In the genomic region with DNA sequence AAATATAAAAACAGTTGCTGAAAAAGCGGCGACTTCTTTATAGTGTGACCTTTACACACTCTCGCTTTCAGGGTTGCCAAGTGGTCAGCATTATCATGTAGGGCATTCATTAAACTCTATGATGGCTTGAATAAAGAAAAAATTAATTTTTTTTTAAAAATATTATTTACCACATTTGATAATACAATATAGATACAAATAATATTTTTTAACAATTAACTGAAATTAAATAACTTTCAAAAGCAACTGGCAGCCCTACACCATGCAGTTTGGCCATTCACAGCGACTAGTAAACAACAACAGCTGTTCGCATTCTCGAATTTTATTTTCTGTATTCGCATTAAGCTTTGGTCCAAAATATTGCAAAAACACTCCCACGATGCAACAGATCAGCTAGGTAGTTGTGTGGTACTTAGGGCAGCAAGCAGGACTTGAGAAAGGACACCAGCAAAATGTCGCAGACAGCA, we compare ENCODE assay signal across 1 fruit fly cellular context.
TF ChIP-seq lines count a peak whose summit lies in the region.

A gene (minus strand): TSS at position 61 of the 467 bp plus-strand sequence.
A gene (plus strand): TSS at position 279 of the 467 bp plus-strand sequence.

TF ChIP-seq in whole organism, embryonic, 481 proteins besides CTCF, POLR2A, EP300 and RAD21 (continued from another document and continues in another):
- TF ChIP-seq CG34376 (GFP tag; optimal IDR thresholded peaks at IDR 0.05; lab: Kevin White, UChicago): peak; percentile 84
- TF ChIP-seq CG14050 (GFP tag; IDR thresholded peaks at IDR 0.05; lab: Robert Waterston, UW): peak; percentile 71
- TF ChIP-seq Med (GFP tag; lab: Kevin White, UChicago): peak; percentile 87
- TF ChIP-seq dimm (GFP tag; IDR thresholded peaks at IDR 0.05; lab: Robert Waterston, UW): 0 out of 2 replicates have a peak, but pooled peaks have one; percentile 33
- TF ChIP-seq br (optimal IDR thresholded peaks at IDR 0.05; lab: Kevin White, UChicago): no peak
- TF ChIP-seq CG14710 (tag; optimal IDR thresholded peaks at IDR 0.05; lab: Kevin White, UChicago): peak; percentile 97
- TF ChIP-seq bigmax (GFP tag; optimal IDR thresholded peaks at IDR 0.05; lab: Kevin White, UChicago): peak; percentile 54
- TF ChIP-seq Hmr (GFP tag; optimal IDR thresholded peaks at IDR 0.05; lab: Kevin White, UChicago): peak; percentile 96
- TF ChIP-seq CG18764 (GFP tag; optimal IDR thresholded peaks at IDR 0.05; lab: Kevin White, UChicago): peak; percentile 95
- peak; percentile 92 for TF ChIP-seq CG43689 (GFP tag; IDR thresholded peaks at IDR 0.05; lab: Robert Waterston, UW)
- peak; percentile 95 for TF ChIP-seq CG1233 (GFP tag; optimal IDR thresholded peaks at IDR 0.05; lab: Kevin White, UChicago)
- peak; percentile 85 for TF ChIP-seq CG9932 (GFP tag; IDR thresholded peaks at IDR 0.05; lab: Robert Waterston, UW)
- TF ChIP-seq aop (GFP tag; IDR thresholded peaks at IDR 0.05; lab: Robert Waterston, UW): no peak
- peak; percentile 51; the same call in 2 of the 3 replicates for TF ChIP-seq Aef1 (GFP tag; IDR thresholded peaks at IDR 0.05; lab: Robert Waterston, UW)
- peak; percentile 75 to 82 for TF ChIP-seq chif (GFP tag; optimal IDR thresholded peaks at IDR 0.05; lab: Kevin White, UChicago)
- peak; percentile 52 for TF ChIP-seq pfk (GFP tag; optimal IDR thresholded peaks at IDR 0.05; lab: Kevin White, UChicago)
- no peak for TF ChIP-seq cad (GFP tag; optimal IDR thresholded peaks at IDR 0.05; lab: Kevin White, UChicago)
- peak; percentile 90 for TF ChIP-seq CG10431 (GFP tag; optimal IDR thresholded peaks at IDR 0.05; lab: Kevin White, UChicago)
- peak; percentile 48 for TF ChIP-seq CG31388 (GFP tag; optimal IDR thresholded peaks at IDR 0.05; lab: Kevin White, UChicago)
- TF ChIP-seq HLHmδ (GFP tag; optimal IDR thresholded peaks at IDR 0.05; lab: Kevin White, UChicago): no peak
- peak; percentile 97 for TF ChIP-seq CG2889 (GFP tag; IDR thresholded peaks at IDR 0.05; lab: Robert Waterston, UW)
- no peak for TF ChIP-seq Doc3 (GFP tag; IDR thresholded peaks at IDR 0.05; lab: Robert Waterston, UW; ENCODE audit: partially characterized antibody)
- TF ChIP-seq org-1 (GFP tag; optimal IDR thresholded peaks at IDR 0.05; lab: Kevin White, UChicago): peak; percentile 63
- peak; percentile 95 for TF ChIP-seq Fer2 (tag; optimal IDR thresholded peaks at IDR 0.05; lab: Kevin White, UChicago)
- TF ChIP-seq sug (tag; optimal IDR thresholded peaks at IDR 0.05; lab: Kevin White, UChicago): peak; percentile 66
- TF ChIP-seq Fer1 (GFP tag; optimal IDR thresholded peaks at IDR 0.05; lab: Kevin White, UChicago): peak; percentile 94
- no peak for TF ChIP-seq hth (optimal IDR thresholded peaks at IDR 0.05; lab: Kevin White, UChicago)
- peak; percentile 38; the same call in 1 of the 3 replicates for TF ChIP-seq Mrtf (GFP tag; IDR thresholded peaks at IDR 0.05; lab: Robert Waterston, UW)
- TF ChIP-seq CG10366 (GFP tag; IDR thresholded peaks at IDR 0.05; lab: Robert Waterston, UW): peak; percentile 43
- TF ChIP-seq CG15011 (GFP tag; optimal IDR thresholded peaks at IDR 0.05; lab: Kevin White, UChicago): peak; percentile 82
- TF ChIP-seq Blimp-1 (GFP tag; optimal IDR thresholded peaks at IDR 0.05; lab: Kevin White, UChicago): peak; percentile 99
- no peak for TF ChIP-seq zen2 (GFP tag; IDR thresholded peaks at IDR 0.05; lab: Robert Waterston, UW; ENCODE audit: partially characterized antibody)
- peak; percentile 97 for TF ChIP-seq Fer3 (tag; optimal IDR thresholded peaks at IDR 0.05; lab: Kevin White, UChicago)
- no peak for TF ChIP-seq NK7.1 (GFP tag; optimal IDR thresholded peaks at IDR 0.05; lab: Kevin White, UChicago)
- peak; percentile 96 for TF ChIP-seq CG9215 (GFP tag; IDR thresholded peaks at IDR 0.05; lab: Robert Waterston, UW)
- TF ChIP-seq ewg (GFP tag; optimal IDR thresholded peaks at IDR 0.05; lab: Kevin White, UChicago): peak; percentile 70
- peak; percentile 72 for TF ChIP-seq CG8944 (GFP tag; optimal IDR thresholded peaks at IDR 0.05; lab: Kevin White, UChicago)
- peak; percentile 98 for TF ChIP-seq CG2712 (tag; optimal IDR thresholded peaks at IDR 0.05; lab: Kevin White, UChicago)
- TF ChIP-seq CHES-1-like (GFP tag; optimal IDR thresholded peaks at IDR 0.05; lab: Kevin White, UChicago): peak; percentile 80
- TF ChIP-seq E2f1 (GFP tag; IDR thresholded peaks at IDR 0.05; lab: Robert Waterston, UW): peak; percentile 98
- peak; percentile 30 for TF ChIP-seq Deaf1 (tag; optimal IDR thresholded peaks at IDR 0.05; lab: Kevin White, UChicago)
- TF ChIP-seq CG3281 (GFP tag; optimal IDR thresholded peaks at IDR 0.05; lab: Kevin White, UChicago): peak; percentile 94
- peak; percentile 91 for TF ChIP-seq GATAe (GFP tag; conservative IDR thresholded peaks at IDR 0.05; lab: Robert Waterston, UW)
- TF ChIP-seq CG34422 (GFP tag; IDR thresholded peaks at IDR 0.05; lab: Robert Waterston, UW): peak; percentile 98
- peak; percentile 78 for TF ChIP-seq CG10274 (GFP tag; optimal IDR thresholded peaks at IDR 0.05; lab: Kevin White, UChicago)
- no peak for TF ChIP-seq CG15479 (GFP tag; optimal IDR thresholded peaks at IDR 0.05; lab: Kevin White, UChicago)
- TF ChIP-seq CG3847 (GFP tag; IDR thresholded peaks at IDR 0.05; lab: Robert Waterston, UW): peak; percentile 90
- peak; percentile 79 for TF ChIP-seq nom (GFP tag; optimal IDR thresholded peaks at IDR 0.05; lab: Kevin White, UChicago)
- TF ChIP-seq CG7372 (GFP tag; IDR thresholded peaks at IDR 0.05; lab: Robert Waterston, UW): peak; percentile 97
- TF ChIP-seq peb (GFP tag; IDR thresholded peaks at IDR 0.05; lab: Robert Waterston, UW): peak; percentile 94
- TF ChIP-seq TFAM (GFP tag; optimal IDR thresholded peaks at IDR 0.05; lab: Kevin White, UChicago): peak; percentile 69
- TF ChIP-seq ci (GFP tag; IDR thresholded peaks at IDR 0.05; lab: Robert Waterston, UW): peak; percentile 92
- peak; percentile 98 for TF ChIP-seq CG13424 (tag; optimal IDR thresholded peaks at IDR 0.05; lab: Kevin White, UChicago)
- peak; percentile 18 for TF ChIP-seq HmgD (GFP tag; optimal IDR thresholded peaks at IDR 0.05; lab: Kevin White, UChicago)
- peak in 1 of 2 experiments; percentile 19 for TF ChIP-seq insv (GFP tag; optimal IDR thresholded peaks at IDR 0.05; lab: Kevin White, UChicago)
- no peak for TF ChIP-seq ato (GFP tag; IDR thresholded peaks at IDR 0.05; lab: Robert Waterston, UW; ENCODE audit: partially characterized antibody)
- peak; percentile 95 for TF ChIP-seq CG1602 (GFP tag; optimal IDR thresholded peaks at IDR 0.05; lab: Kevin White, UChicago)
- TF ChIP-seq BEAF-32 (GFP tag; optimal IDR thresholded peaks at IDR 0.05; lab: Kevin White, UChicago): peak; percentile 30
- peak; percentile 90 for TF ChIP-seq zfh2 (GFP tag; optimal IDR thresholded peaks at IDR 0.05; lab: Kevin White, UChicago)
- peak; percentile 72 for TF ChIP-seq CG7745 (tag; optimal IDR thresholded peaks at IDR 0.05; lab: Kevin White, UChicago)
- peak; percentile 58 for TF ChIP-seq CG12104 (GFP tag; optimal IDR thresholded peaks at IDR 0.05; lab: Kevin White, UChicago)
- peak; percentile 78 for TF ChIP-seq CG6654 (GFP tag; optimal IDR thresholded peaks at IDR 0.05; lab: Kevin White, UChicago)
- TF ChIP-seq CG1792 (GFP tag; optimal IDR thresholded peaks at IDR 0.05; lab: Kevin White, UChicago): no peak
- peak; percentile 96 for TF ChIP-seq CG13894 (tag; optimal IDR thresholded peaks at IDR 0.05; lab: Kevin White, UChicago)
- TF ChIP-seq ro (GFP tag; IDR thresholded peaks at IDR 0.05; lab: Robert Waterston, UW): no peak
- TF ChIP-seq Lhr (GFP tag; optimal IDR thresholded peaks at IDR 0.05; lab: Kevin White, UChicago): peak; percentile 78
- TF ChIP-seq CG9817 (tag; optimal IDR thresholded peaks at IDR 0.05; lab: Kevin White, UChicago): peak; percentile 82
- peak; percentile 84 for TF ChIP-seq CG10543 (GFP tag; optimal IDR thresholded peaks at IDR 0.05; lab: Kevin White, UChicago)
- TF ChIP-seq CG13775 (GFP tag; optimal IDR thresholded peaks at IDR 0.05; lab: Kevin White, UChicago): peak; percentile 88
- peak; percentile 64 for TF ChIP-seq pzg (GFP tag; optimal IDR thresholded peaks at IDR 0.05; lab: Kevin White, UChicago)
- peak; percentile 96 for TF ChIP-seq CG2678 (tag; optimal IDR thresholded peaks at IDR 0.05; lab: Kevin White, UChicago)
- peak; percentile 58 for TF ChIP-seq shn (GFP tag; optimal IDR thresholded peaks at IDR 0.05; lab: Kevin White, UChicago)
- TF ChIP-seq lov (optimal IDR thresholded peaks at IDR 0.05; lab: Kevin White, UChicago): no peak
- TF ChIP-seq lov (GFP tag; IDR thresholded peaks at IDR 0.05; lab: Robert Waterston, UW): peak; percentile 94
- peak; percentile 96 for TF ChIP-seq CG18599 (GFP tag; optimal IDR thresholded peaks at IDR 0.05; lab: Kevin White, UChicago)
- TF ChIP-seq CG6175 (GFP tag; IDR thresholded peaks at IDR 0.05; lab: Robert Waterston, UW): peak; percentile 94
- TF ChIP-seq Sox100B (GFP tag; optimal IDR thresholded peaks at IDR 0.05; lab: Kevin White, UChicago): no peak
- peak; percentile 60 for TF ChIP-seq NC2β (GFP tag; optimal IDR thresholded peaks at IDR 0.05; lab: Kevin White, UChicago)
- TF ChIP-seq CG4328 (GFP tag; optimal IDR thresholded peaks at IDR 0.05; lab: Kevin White, UChicago): peak; percentile 88
- peak; percentile 58 for TF ChIP-seq CG30020 (tag; optimal IDR thresholded peaks at IDR 0.05; lab: Kevin White, UChicago)
- TF ChIP-seq tup (GFP tag; optimal IDR thresholded peaks at IDR 0.05; lab: Kevin White, UChicago): no peak
- peak; percentile 92 for TF ChIP-seq CG13296 (GFP tag; optimal IDR thresholded peaks at IDR 0.05; lab: Kevin White, UChicago)
- TF ChIP-seq jumu (GFP tag; optimal IDR thresholded peaks at IDR 0.05; lab: Kevin White, UChicago): peak; percentile 85
- no peak for TF ChIP-seq CkIIα-i1 (GFP tag; IDR thresholded peaks at IDR 0.05; lab: Robert Waterston, UW)
- TF ChIP-seq mam (GFP tag; optimal IDR thresholded peaks at IDR 0.05; lab: Kevin White, UChicago): peak; percentile 81
- TF ChIP-seq CG17802 (tag; optimal IDR thresholded peaks at IDR 0.05; lab: Kevin White, UChicago): peak; percentile 88
- TF ChIP-seq CG4282 (GFP tag; optimal IDR thresholded peaks at IDR 0.05; lab: Kevin White, UChicago): no peak
- TF ChIP-seq HLH54F (GFP tag; optimal IDR thresholded peaks at IDR 0.05; lab: Kevin White, UChicago): peak; percentile 42
- TF ChIP-seq CG3726 (GFP tag; IDR thresholded peaks at IDR 0.05; lab: Robert Waterston, UW): peak; percentile 96
- TF ChIP-seq Dll (GFP tag; IDR thresholded peaks at IDR 0.05; lab: Robert Waterston, UW; ENCODE audit: partially characterized antibody): 0 out of 4 replicates have a peak, but pooled peaks have one; percentile 52
- peak; percentile 66; the same call in 1 of the 2 replicates for TF ChIP-seq ap (GFP tag; IDR thresholded peaks at IDR 0.05; lab: Robert Waterston, UW)
- TF ChIP-seq Usf (GFP tag; optimal IDR thresholded peaks at IDR 0.05; lab: Kevin White, UChicago): peak; percentile 58
- TF ChIP-seq az2 (GFP tag; optimal IDR thresholded peaks at IDR 0.05; lab: Kevin White, UChicago): peak; percentile 90
- TF ChIP-seq Ravus (GFP tag; IDR thresholded peaks at IDR 0.05; lab: Robert Waterston, UW): no peak
- TF ChIP-seq ac (GFP tag; optimal IDR thresholded peaks at IDR 0.05; lab: Kevin White, UChicago): peak; percentile 47
- no peak for TF ChIP-seq en (GFP tag; optimal IDR thresholded peaks at IDR 0.05; lab: Kevin White, UChicago)
- peak; percentile 82 for TF ChIP-seq grau (tag; optimal IDR thresholded peaks at IDR 0.05; lab: Kevin White, UChicago)
- TF ChIP-seq mirr (GFP tag; optimal IDR thresholded peaks at IDR 0.05; lab: Kevin White, UChicago): peak; percentile 70
- TF ChIP-seq dati (GFP tag; IDR thresholded peaks at IDR 0.05; lab: Robert Waterston, UW): peak; percentile 88
- peak; percentile 59 for TF ChIP-seq Myb (GFP tag; optimal IDR thresholded peaks at IDR 0.05; lab: Kevin White, UChicago)
- TF ChIP-seq CG10321 (GFP tag; IDR thresholded peaks at IDR 0.05; lab: Robert Waterston, UW): peak; percentile 58; the same call in 1 of the 2 replicates
- TF ChIP-seq Spps (tag; optimal IDR thresholded peaks at IDR 0.05; lab: Kevin White, UChicago): peak; percentile 95
- no peak for TF ChIP-seq CG15073 (GFP tag; optimal IDR thresholded peaks at IDR 0.05; lab: Kevin White, UChicago)
- peak; percentile 84 for TF ChIP-seq CG6683 (GFP tag; optimal IDR thresholded peaks at IDR 0.05; lab: Kevin White, UChicago)
- no peak for TF ChIP-seq chinmo (GFP tag; IDR thresholded peaks at IDR 0.05; lab: Robert Waterston, UW; ENCODE audit: partially characterized antibody)
- TF ChIP-seq Vsx1 (GFP tag; optimal IDR thresholded peaks at IDR 0.05; lab: Kevin White, UChicago): peak; percentile 84
- TF ChIP-seq CG7928 (GFP tag; optimal IDR thresholded peaks at IDR 0.05; lab: Kevin White, UChicago): peak; percentile 73
- peak; percentile 57 for TF ChIP-seq knrl (GFP tag; IDR thresholded peaks at IDR 0.05; lab: Robert Waterston, UW; ENCODE audit: partially characterized antibody)
- TF ChIP-seq pho (GFP tag; optimal IDR thresholded peaks at IDR 0.05; lab: Kevin White, UChicago): no peak
- TF ChIP-seq CG8924 (tag; optimal IDR thresholded peaks at IDR 0.05; lab: Kevin White, UChicago): peak; percentile 92
- peak; percentile 90 for TF ChIP-seq CG6254 (GFP tag; optimal IDR thresholded peaks at IDR 0.05; lab: Kevin White, UChicago)
- peak; percentile 73 for TF ChIP-seq CG9727 (GFP tag; optimal IDR thresholded peaks at IDR 0.05; lab: Kevin White, UChicago)
- peak; percentile 87 for TF ChIP-seq CG15514 (GFP tag; optimal IDR thresholded peaks at IDR 0.05; lab: Kevin White, UChicago)
- TF ChIP-seq CG32767 (GFP tag; IDR thresholded peaks at IDR 0.05; lab: Robert Waterston, UW): peak; percentile 94
- no peak for TF ChIP-seq CG2129 (GFP tag; IDR thresholded peaks at IDR 0.05; lab: Robert Waterston, UW; ENCODE audit: partially characterized antibody)
- TF ChIP-seq CG14860 (GFP tag; IDR thresholded peaks at IDR 0.05; lab: Robert Waterston, UW; ENCODE audit: partially characterized antibody): no peak
- peak; percentile 66; the same call in 1 of the 2 replicates for TF ChIP-seq E2f2 (GFP tag; IDR thresholded peaks at IDR 0.05; lab: Robert Waterston, UW)
- TF ChIP-seq CG8290 (GFP tag; optimal IDR thresholded peaks at IDR 0.05; lab: Kevin White, UChicago): peak; percentile 93
- peak in 1 of 2 experiments; percentile 9 for TF ChIP-seq CG8290 (tag; optimal IDR thresholded peaks at IDR 0.05; lab: Kevin White, UChicago)
- peak; percentile 82 for TF ChIP-seq wdn (GFP tag; IDR thresholded peaks at IDR 0.05; lab: Robert Waterston, UW)
- no peak for TF ChIP-seq CG1832 (GFP tag; optimal IDR thresholded peaks at IDR 0.05; lab: Kevin White, UChicago)
- peak; percentile 21; the same call in 1 of the 3 replicates for TF ChIP-seq CG6791 (GFP tag; IDR thresholded peaks at IDR 0.05; lab: Robert Waterston, UW; ENCODE audit: partially characterized antibody)
- TF ChIP-seq CG17829 (tag; optimal IDR thresholded peaks at IDR 0.05; lab: Kevin White, UChicago): peak; percentile 98
